Fruit fly (Drosophila melanogaster): Measurements from ENCODE around the gene Sec15.

DNA sequence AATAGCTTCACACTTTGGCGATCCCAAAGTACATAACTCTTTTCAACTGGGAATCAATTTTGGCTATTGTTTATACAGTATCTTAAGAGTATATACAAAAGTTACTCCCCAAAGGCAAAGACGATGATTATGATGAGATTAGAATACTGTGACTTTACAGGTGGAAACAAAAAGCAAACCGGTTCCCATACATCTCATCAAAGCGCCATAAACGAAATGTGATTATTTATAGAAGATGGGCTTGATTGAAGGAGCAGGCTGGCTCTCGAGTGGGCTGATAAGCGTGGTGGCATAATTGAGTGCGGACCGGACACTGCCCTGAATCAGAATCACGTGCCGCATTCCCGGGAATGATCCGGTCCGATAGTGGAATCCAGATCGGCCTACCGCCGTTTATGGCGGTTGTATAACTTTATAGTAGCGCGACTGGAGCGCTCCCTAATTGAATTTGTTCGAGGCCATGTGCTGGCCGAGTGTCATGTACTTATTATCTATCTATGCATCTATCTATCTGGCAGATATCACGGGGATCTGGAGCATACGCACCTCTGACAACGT, 35.8 kb downstream of the Sec15 start:
- no peak for TF ChIP-seq EcR (GFP tag; optimal IDR thresholded peaks at IDR 0.05)
- no peak for TF ChIP-seq Snoo (tag; optimal IDR thresholded peaks at IDR 0.05)
- TF ChIP-seq CG13204 (GFP tag; optimal IDR thresholded peaks at IDR 0.05), result no peak
- no peak for TF ChIP-seq gl (tag; optimal IDR thresholded peaks at IDR 0.05)
- TF ChIP-seq CG9948 (tag; optimal IDR thresholded peaks at IDR 0.05), result no peak

All from whole organism, pupa.